Worm (Caenorhabditis elegans) whole organism, mixed stage, embryonic: ENCODE measurements around the gene end-1.

ENCODE experiments used
- ceh-43 ChIP-seq: fragments of 200-800 bp; sonication (Bioruptor generic); optimal IDR thresholded peaks from 2 replicates; lab custom pipeline; 2018; ENCODE audit warnings: mild to moderate bottlenecking, missing genetic modification characterization, moderate library complexity, missing compliant biosample characterization
- ceh-83 ChIP-seq: fragments of 200-800 bp; sonication (Bioruptor generic); optimal IDR thresholded peaks from 2 replicates; lab custom pipeline; 2018; ENCODE audit warnings: mild to moderate bottlenecking, missing genetic modification characterization, missing compliant biosample characterization
- mep-1 ChIP-seq: fragments of 150-350 bp; optimal IDR thresholded peaks from 2 replicates; lab custom pipeline; 2017; ENCODE audit warnings: missing biosample characterization, missing genetic modification reagents, missing genetic modification characterization, inconsistent platforms
- nhr-76 ChIP-seq: sonication (generic microtip); optimal IDR thresholded peaks from 2 replicates; lab custom pipeline; 2017; ENCODE audit warnings: missing biosample characterization, missing genetic modification characterization
- pha-4 ChIP-seq: fragments of 150-350 bp; optimal IDR thresholded peaks from 2 replicates; lab custom pipeline; 2018; ENCODE audit warnings: missing biosample characterization, missing genetic modification reagents, missing genetic modification characterization
- sem-2 ChIP-seq: fragments of 200-800 bp; sonication (Bioruptor generic); optimal IDR thresholded peaks from 2 replicates; lab custom pipeline; 2018; ENCODE audit warnings: mild to moderate bottlenecking, missing genetic modification characterization, missing compliant biosample characterization
- unc-62 ChIP-seq: fragments of 150-350 bp; optimal IDR thresholded peaks from 2 replicates; lab custom pipeline; 2014; ENCODE audit warnings: missing biosample characterization, missing genetic modification reagents, missing genetic modification characterization

DNA sequence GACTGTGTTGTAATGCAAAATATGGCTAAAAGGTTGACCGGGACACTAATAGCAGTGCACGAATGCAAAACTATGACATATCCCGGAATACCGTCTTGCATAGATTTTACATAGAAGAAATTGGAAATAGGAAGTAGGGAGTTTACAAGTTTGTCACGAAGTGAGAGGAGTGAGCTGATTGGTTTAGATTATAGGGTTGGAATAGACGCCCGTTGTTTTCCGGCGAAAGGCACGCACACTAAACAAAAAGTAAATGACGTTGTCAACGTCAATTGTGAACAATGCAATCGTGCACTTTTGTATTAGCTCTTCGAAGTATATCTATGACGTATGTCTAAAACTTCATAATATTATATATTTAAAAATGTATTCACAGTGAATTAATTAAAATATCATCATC lies 24.0 kb upstream of the end-1 start, which contains the start of gene srh-24:
- TF ChIP-seq unc-62 (GFP tag; lab: Kevin White, UChicago) (no peak), nhr-76 (no peak), ceh-43 (GFP tag; lab: Kevin White, UChicago) (no peak), ceh-83 (GFP tag; lab: Kevin White, UChicago) (no peak), pha-4 (tag; lab: Kevin White, UChicago) (no peak), mep-1 (tag; lab: Kevin White, UChicago) (no peak), sem-2 (GFP tag; lab: Kevin White, UChicago) (no peak)
